Fruit fly (Drosophila melanogaster) whole organism, larva: ENCODE data around the gene BBIP1.

ENCODE experiments used
- noc ChIP-seq: fragments of 200-800 bp; sonication (Bioruptor generic); optimal IDR thresholded peaks from 3 replicates; lab custom pipeline; 2019; ENCODE audit warnings: missing biosample characterization, mild to moderate bottlenecking, missing genetic modification characterization, moderate library complexity

BBIP1 gene

DNA sequence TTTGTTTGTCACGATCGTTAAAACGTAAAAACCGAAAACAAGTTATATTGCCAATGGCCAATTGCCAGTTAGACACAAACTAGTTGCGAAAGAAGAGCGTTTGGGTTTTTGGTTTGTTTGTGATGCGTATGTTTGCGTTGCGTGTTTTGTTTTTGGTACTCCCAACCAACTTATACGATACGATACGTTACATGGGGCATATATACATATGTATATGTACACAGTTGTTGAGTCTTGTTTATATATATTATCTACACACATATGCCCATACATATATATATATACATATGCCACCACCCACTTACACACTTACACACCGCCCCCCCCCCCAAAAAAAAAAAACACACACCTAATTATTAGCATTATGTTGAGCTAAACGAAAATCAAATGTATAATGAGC, 44.1 kb downstream of the BBIP1 start:
- no peak for TF ChIP-seq noc

DNA sequence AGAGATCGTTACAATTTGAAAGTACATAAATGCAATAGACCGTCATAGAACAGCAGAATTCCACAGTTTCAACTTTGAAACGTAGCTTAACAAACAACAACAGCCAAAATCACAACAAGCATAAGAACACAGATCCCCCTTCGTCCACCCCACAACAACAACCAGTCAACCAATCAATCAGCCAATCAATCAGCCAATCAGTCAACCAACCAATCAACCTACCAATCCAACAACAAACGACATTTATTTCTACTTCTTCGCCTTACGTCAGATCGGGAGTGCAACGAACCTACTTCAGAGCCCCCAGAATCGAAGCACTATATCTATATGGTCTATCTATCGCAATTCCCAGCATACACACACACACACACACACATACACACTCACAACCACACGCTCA, 46.5 kb downstream of the BBIP1 start:
- TF ChIP-seq noc: no peak

DNA sequence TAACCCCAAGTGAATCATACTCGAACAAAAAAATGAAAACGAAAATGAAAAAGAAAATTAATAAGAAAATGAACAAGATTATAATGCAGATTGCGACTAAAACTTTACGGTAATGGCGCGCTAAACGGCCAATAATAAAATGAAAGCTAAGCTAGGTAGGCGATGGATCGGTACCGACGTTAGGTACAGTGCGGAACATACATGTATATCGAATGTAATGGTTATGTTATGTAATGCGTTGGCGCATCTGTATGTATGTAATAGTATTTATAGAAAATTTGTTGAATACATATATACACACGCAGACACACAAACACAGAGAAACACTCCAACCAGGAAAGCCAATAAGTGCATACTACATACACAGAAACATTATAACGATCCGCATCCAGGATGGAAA, 50.8 kb downstream of the BBIP1 start:
- no peak for TF ChIP-seq noc

DNA sequence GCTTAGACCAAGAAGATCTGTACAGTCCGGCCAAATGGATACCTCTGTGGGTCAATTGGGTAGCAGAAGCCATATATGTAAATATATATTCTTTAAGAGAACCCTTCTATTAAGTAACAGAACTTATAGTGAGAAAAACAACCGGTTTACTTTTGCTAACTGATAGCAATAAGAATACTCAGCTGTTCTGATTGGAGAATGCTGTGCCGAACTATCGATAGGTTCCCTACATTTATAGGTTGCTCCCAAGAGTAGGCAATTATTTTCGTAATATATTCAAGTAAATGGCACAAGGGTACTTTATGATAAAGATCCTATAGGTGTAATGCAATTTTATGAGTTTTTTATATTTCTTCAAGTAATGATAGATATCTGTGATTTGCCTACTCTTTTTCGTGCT, 52.2 kb downstream of the BBIP1 start, which contains the start of gene GstZ1:
TSS of gene GstZ1 (minus strand) at position 174 of the 400 bp plus-strand sequence.
- TF ChIP-seq noc: no peak
